Worm (Caenorhabditis elegans) whole organism, young adult: ENCODE data around the gene str-232.

ENCODE experiments used
- Y53F4B.3 ChIP-seq: fragments of 200-800 bp; sonication (Bioruptor generic); IDR thresholded peaks from 2 replicates; pipeline ENCODE4 v1.3.6; 2022; ENCODE audit warnings: missing genetic modification reagents, missing genetic modification characterization, missing compliant biosample characterization
- aptf-3 ChIP-seq: fragments of 200-800 bp; sonication (Bioruptor generic); IDR thresholded peaks from 2 replicates; pipeline ENCODE4 v1.3.6; 2022; ENCODE audit warnings: missing genetic modification characterization, missing compliant biosample characterization
- pha-4 ChIP-seq: fragments of 150-350 bp; sonication (generic microtip); optimal IDR thresholded peaks from 2 replicates; lab custom pipeline; 2014; ENCODE audit warnings: missing biosample characterization, missing genetic modification reagents, missing genetic modification characterization
- snpc-4 ChIP-seq, 5 experiments: fragments of 150-350 bp in 1 of 5; sonication (generic microtip) in 4 of 5; optimal IDR thresholded peaks; 2 replicates each; lab custom pipeline; 2014 to 2018; ENCODE audit warnings: missing genetic modification characterization in 5 of 5, missing biosample characterization in 3 of 5, antibody characterized with exemption in 2 of 5, mild to moderate bottlenecking in 2 of 5, missing compliant biosample characterization in 2 of 5, missing genotype in 2 of 5, moderate library complexity in 2 of 5, missing genetic modification reagents in 1 of 5
- ztf-3 ChIP-seq: fragments of 200-800 bp; sonication (Bioruptor generic); optimal IDR thresholded peaks from 2 replicates; lab custom pipeline; 2018; ENCODE audit warnings: mild to moderate bottlenecking, missing genetic modification characterization, missing compliant biosample characterization

ce11 chrV:16053373-16053772, 37.8 kb upstream of the str-232 start, which contains the start of gene F14H3.3:
- TF ChIP-seq pha-4 (tag; lab: Kevin White, UChicago) (no peak), aptf-3 (GFP tag; lab: Robert Waterston, UW) (no peak), Y53F4B.3 (GFP tag; lab: Robert Waterston, UW) (no peak), ztf-3 (no peak), snpc-4 (GFP tag; optimal IDR thresholded peaks at IDR 0.05; lab: Kevin White, UChicago) (no peak), snpc-4 (tag; optimal IDR thresholded peaks at IDR 0.05; lab: Kevin White, UChicago) (no peak)
